Fruit fly (Drosophila melanogaster): ENCODE measurements around the gene CG4004.

Gene CG4004

DNA sequence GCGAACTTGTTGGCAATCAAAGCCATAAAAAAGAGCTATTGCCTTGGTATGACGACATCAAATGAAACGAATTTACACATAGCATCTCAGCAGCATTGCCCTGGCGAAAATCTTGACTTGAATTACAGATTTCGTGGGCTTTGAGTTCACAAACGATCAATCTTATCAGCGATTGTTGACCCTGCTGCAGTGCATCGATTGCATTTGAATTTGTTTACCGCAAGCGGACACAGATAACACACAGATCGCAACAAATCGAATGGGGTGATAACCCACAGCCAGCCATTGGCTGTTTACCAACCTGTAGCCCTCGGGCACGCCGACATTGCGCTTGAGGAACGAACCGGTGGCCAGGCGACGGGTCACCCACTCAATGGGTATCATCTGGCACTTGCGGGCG lies 15.2 kb downstream of the CG4004 start:
- TF ChIP-seq EcR (GFP tag; optimal IDR thresholded peaks at IDR 0.05) (peak; percentile 56), CG34367 (tag; optimal IDR thresholded peaks at IDR 0.05) (no peak)

DNA sequence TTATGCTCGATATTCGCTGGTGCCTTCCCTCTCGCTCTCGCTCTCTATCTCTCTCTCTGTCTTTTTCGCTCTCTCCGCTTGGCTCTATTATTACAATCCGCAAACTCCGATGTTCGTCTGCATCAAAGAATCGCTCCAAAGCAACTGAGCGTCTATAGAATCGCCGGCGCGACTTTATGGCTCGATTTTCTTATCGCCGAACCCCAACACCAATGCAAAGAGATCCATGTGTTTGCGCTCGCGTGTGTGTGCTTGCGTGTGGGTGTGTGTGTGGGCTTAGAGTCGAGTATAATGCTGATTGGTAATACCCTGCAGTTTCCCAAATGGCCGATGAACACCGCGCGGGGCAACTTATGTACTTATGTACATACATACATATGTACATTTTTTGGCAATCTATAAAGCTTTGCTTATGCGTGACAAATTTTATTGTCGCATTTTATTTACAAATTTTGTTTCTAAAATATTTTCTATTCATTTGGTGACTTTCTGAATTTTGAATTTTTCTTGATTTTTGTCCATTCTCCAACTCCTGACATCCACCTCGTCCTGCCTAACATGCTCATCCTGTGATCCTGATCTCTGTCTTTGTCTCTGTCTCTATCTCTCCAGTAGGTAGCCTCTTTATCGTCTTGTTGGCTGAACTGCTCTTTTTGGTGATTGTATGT lies 16.6 kb downstream of the CG4004 start, which contains the start of gene Paics:
Gene Paics (minus strand): TSS at position 152 of the 668 bp plus-strand sequence.
- TF ChIP-seq Pif1B (GFP tag; optimal IDR thresholded peaks at IDR 0.05) = peak; percentile 67
- TF ChIP-seq rn (GFP tag; IDR thresholded peaks at IDR 0.05) = peak; percentile 49; the same call in 1 of the 2 replicates
- peak; percentile 72 for TF ChIP-seq Pif1A (GFP tag; optimal IDR thresholded peaks at IDR 0.05)
- TF ChIP-seq Ets98B (GFP tag; IDR thresholded peaks at IDR 0.05) = peak; percentile 54
- TF ChIP-seq gl (tag; optimal IDR thresholded peaks at IDR 0.05) = peak; percentile 14
- TF ChIP-seq CG10348 (GFP tag; IDR thresholded peaks at IDR 0.05) = no peak
- peak; percentile 64 for TF ChIP-seq CG4496 (GFP tag; IDR thresholded peaks at IDR 0.05)
- TF ChIP-seq CG17806 (tag; optimal IDR thresholded peaks at IDR 0.05) = peak; percentile 42
- peak; percentile 50 for TF ChIP-seq CG9948 (tag; optimal IDR thresholded peaks at IDR 0.05)
- TF ChIP-seq CG8301 (tag; optimal IDR thresholded peaks at IDR 0.05) = peak; percentile 40
- TF ChIP-seq EcR (GFP tag; optimal IDR thresholded peaks at IDR 0.05) = peak; percentile 16
- no peak for TF ChIP-seq D1 (tag; optimal IDR thresholded peaks at IDR 0.05)
- peak; percentile 55 for TF ChIP-seq CG15710 (tag; optimal IDR thresholded peaks at IDR 0.05)
- TF ChIP-seq fd96Ca (GFP tag; IDR thresholded peaks at IDR 0.05) = peak; percentile 75; the same call in 2 of the 3 replicates
- peak; percentile 57 for TF ChIP-seq CG34367 (tag; optimal IDR thresholded peaks at IDR 0.05)
- TF ChIP-seq CG32121 (GFP tag; IDR thresholded peaks at IDR 0.05) = no peak
- no peak for TF ChIP-seq CG13204 (GFP tag; optimal IDR thresholded peaks at IDR 0.05)
- peak; percentile 61 for TF ChIP-seq CG8159 (tag; optimal IDR thresholded peaks at IDR 0.05)
- TF ChIP-seq CG12605 (GFP tag; IDR thresholded peaks at IDR 0.05) = no peak
- TF ChIP-seq Snoo (tag; optimal IDR thresholded peaks at IDR 0.05) = peak; percentile 59
- peak; percentile 74 for TF ChIP-seq CG14655 (GFP tag; optimal IDR thresholded peaks at IDR 0.05)

DNA sequence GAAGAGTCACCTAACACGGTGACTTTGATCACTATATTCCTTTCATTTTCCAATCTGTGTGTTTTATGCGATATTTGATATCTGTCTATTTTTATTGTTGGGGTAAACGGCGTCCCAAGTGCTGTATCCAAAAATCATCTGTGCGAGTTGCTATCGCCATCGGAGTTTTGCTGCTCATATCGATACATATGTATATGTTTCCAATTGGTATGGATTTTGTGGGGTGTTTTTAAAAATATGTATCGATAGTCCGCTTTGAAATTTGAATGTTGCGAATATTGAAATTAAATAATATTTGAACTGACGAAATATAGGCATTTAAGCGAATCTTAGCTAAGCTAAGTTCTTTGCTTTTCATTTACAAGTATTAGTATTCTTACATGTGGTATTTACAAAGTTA lies 19.5 kb downstream of the CG4004 start, which contains the start of gene pira:
Gene pira (minus strand): TSS at position 145 of the 400 bp plus-strand sequence.
- no peak for TF ChIP-seq CG10348 (GFP tag; IDR thresholded peaks at IDR 0.05)
- no peak for TF ChIP-seq fd96Ca (GFP tag; IDR thresholded peaks at IDR 0.05)
- TF ChIP-seq CG34367 (tag; optimal IDR thresholded peaks at IDR 0.05) = no peak
- no peak for TF ChIP-seq Snoo (tag; optimal IDR thresholded peaks at IDR 0.05)
- no peak for TF ChIP-seq CG12605 (GFP tag; IDR thresholded peaks at IDR 0.05)
- TF ChIP-seq rn (GFP tag; IDR thresholded peaks at IDR 0.05) = no peak
- no peak for TF ChIP-seq CG15710 (tag; optimal IDR thresholded peaks at IDR 0.05)

DNA sequence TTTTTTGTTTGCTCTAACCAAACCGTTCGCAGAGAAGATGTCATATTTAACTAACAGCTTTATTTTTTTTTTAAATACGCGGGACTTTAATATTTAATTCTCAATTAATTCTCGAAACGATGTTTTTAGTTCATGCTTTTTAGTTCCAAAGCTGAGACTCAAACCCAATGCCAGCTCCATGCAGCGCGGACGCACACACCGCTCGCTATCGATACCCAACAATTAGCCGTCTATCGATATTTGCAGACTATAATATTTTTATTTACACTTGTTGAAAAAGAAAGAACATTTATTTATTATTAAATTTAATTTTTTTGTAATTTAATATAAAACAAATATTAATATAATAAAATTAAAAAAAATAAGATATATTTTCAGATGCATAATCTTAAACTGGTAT lies 20.6 kb downstream of the CG4004 start:
- TF ChIP-seq CG15710 (tag; optimal IDR thresholded peaks at IDR 0.05) (no peak), CG17806 (tag; optimal IDR thresholded peaks at IDR 0.05) (no peak), CG9948 (tag; optimal IDR thresholded peaks at IDR 0.05) (no peak), CG4496 (GFP tag; IDR thresholded peaks at IDR 0.05) (no peak), CG14655 (GFP tag; optimal IDR thresholded peaks at IDR 0.05) (no peak), CG10348 (GFP tag; IDR thresholded peaks at IDR 0.05) (no peak), gl (tag; optimal IDR thresholded peaks at IDR 0.05) (no peak), EcR (GFP tag; optimal IDR thresholded peaks at IDR 0.05) (no peak)

DNA sequence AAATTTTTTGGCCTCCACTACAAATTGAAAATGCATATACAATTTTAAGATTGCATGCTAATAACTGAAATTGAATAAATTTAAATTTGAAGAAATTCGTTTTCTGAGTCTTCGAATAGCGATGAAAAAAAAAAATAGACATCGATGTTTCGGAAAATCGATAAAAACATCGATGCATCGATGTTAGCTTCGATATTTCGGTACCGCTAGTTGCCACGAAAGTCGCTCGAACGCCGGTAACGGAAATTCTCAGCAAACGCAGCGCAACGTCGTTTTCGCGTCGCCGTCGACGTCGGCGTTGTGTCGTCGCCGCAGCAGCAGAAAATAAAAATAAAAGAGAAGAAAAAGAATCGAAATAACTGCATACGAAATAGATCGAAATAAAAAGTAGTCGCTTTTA lies 21.1 kb downstream of the CG4004 start, which contains the start of gene Agpat1:
Gene Agpat1 (plus strand): TSS at position 191 of the 400 bp plus-strand sequence.
- TF ChIP-seq Snoo (tag; optimal IDR thresholded peaks at IDR 0.05) = no peak
- TF ChIP-seq CG8301 (tag; optimal IDR thresholded peaks at IDR 0.05) = no peak
- TF ChIP-seq CG34367 (tag; optimal IDR thresholded peaks at IDR 0.05) = no peak
- no peak for TF ChIP-seq CG12605 (GFP tag; IDR thresholded peaks at IDR 0.05)
- no peak for TF ChIP-seq EcR (GFP tag; optimal IDR thresholded peaks at IDR 0.05)
- no peak for TF ChIP-seq D1 (tag; optimal IDR thresholded peaks at IDR 0.05)
- TF ChIP-seq fd96Ca (GFP tag; IDR thresholded peaks at IDR 0.05) = no peak
- TF ChIP-seq CG10348 (GFP tag; IDR thresholded peaks at IDR 0.05) = no peak

DNA sequence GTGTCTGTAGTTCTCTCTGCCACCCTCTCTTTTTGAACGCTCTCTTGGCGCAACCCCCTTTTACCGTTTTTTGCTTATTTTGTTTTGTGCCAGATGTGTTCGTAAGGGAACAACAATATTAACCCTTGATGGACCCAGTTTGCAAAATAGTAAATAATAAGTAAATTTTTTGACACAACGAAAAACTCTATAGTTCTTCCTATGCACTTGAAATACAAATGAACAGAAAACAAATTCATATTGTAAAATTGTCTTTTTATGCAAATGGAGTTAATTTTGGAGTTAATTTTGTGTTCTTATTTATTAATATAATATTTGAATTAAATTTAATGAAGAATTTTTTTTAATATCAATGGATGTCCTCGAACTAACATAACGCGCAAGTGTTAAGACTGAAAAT lies 21.7 kb downstream of the CG4004 start:
- peak; percentile 0 for TF ChIP-seq CG8159 (tag; optimal IDR thresholded peaks at IDR 0.05)
- TF ChIP-seq fd96Ca (GFP tag; IDR thresholded peaks at IDR 0.05) = no peak

DNA sequence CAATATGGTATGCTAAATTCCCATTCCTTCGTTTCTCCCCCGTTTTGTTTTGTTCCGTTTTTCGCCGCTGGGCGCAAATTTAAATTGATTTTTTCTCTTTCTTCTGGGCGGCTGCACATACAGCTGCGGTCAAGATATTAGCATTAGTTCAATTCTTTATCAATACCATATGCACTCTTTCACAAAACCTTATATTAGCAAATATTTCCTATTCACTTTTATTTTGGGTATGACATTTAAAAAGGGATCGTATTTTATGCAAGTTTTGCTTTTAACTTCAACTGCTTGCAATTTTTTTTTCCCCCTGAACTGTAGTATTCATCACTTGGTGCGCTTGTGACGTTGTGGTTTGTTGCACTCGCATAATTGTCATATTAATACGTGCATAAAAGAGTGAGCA lies 22.3 kb downstream of the CG4004 start:
- TF ChIP-seq CG17806 (tag; optimal IDR thresholded peaks at IDR 0.05) (peak; percentile 42), Snoo (tag; optimal IDR thresholded peaks at IDR 0.05) (no peak), Pif1B (GFP tag; optimal IDR thresholded peaks at IDR 0.05) (peak; percentile 21), CG8159 (tag; optimal IDR thresholded peaks at IDR 0.05) (peak; percentile 56), CG15710 (tag; optimal IDR thresholded peaks at IDR 0.05) (no peak), CG8301 (tag; optimal IDR thresholded peaks at IDR 0.05) (peak; percentile 47), fd96Ca (GFP tag; IDR thresholded peaks at IDR 0.05) (no peak), CG10348 (GFP tag; IDR thresholded peaks at IDR 0.05) (no peak), EcR (GFP tag; optimal IDR thresholded peaks at IDR 0.05) (no peak), rn (GFP tag; IDR thresholded peaks at IDR 0.05) (peak; percentile 37; the same call in 1 of the 2 replicates), CG12605 (GFP tag; IDR thresholded peaks at IDR 0.05) (no peak), D1 (tag; optimal IDR thresholded peaks at IDR 0.05) (no peak), CG9948 (tag; optimal IDR thresholded peaks at IDR 0.05) (no peak), CG34367 (tag; optimal IDR thresholded peaks at IDR 0.05) (no peak), CG4496 (GFP tag; IDR thresholded peaks at IDR 0.05) (no peak; the same call in 2 of the 3 replicates), gl (tag; optimal IDR thresholded peaks at IDR 0.05) (no peak), Pif1A (GFP tag; optimal IDR thresholded peaks at IDR 0.05) (peak; percentile 48), CG13204 (GFP tag; optimal IDR thresholded peaks at IDR 0.05) (no peak), CG14655 (GFP tag; optimal IDR thresholded peaks at IDR 0.05) (peak; percentile 54), CG32121 (GFP tag; IDR thresholded peaks at IDR 0.05) (no peak), Ets98B (GFP tag; IDR thresholded peaks at IDR 0.05) (no peak; the same call in 1 of the 2 replicates)

All from whole organism, pupa.